Fruit fly (Drosophila melanogaster) whole organism: ENCODE data around the gene CG4553.
A peak's percentile ranks its signal among the peaks of the same experiment; 100 is the strongest.

ENCODE experiments used
- CG8478 ChIP-seq: fragments of >200 bp; optimal IDR thresholded peaks from 2 replicates; lab custom pipeline; 2018; ENCODE audit warnings: inconsistent platforms
- Dll ChIP-seq: fragments of >200 bp; optimal IDR thresholded peaks from 2 replicates; lab custom pipeline; 2017
- EcR ChIP-seq, 2 experiments: fragments of >200 bp; optimal IDR thresholded peaks; 2 replicates each; lab custom pipeline; 2017; ENCODE audit warnings: missing biosample characterization in 2 of 2, missing genetic modification characterization in 2 of 2, missing genetic modification reagents in 2 of 2
- pan ChIP-seq: fragments of >200 bp; optimal IDR thresholded peaks from 2 replicates; lab custom pipeline; 2017
- psq ChIP-seq: fragments of >200 bp; optimal IDR thresholded peaks from 2 replicates; lab custom pipeline; 2017
- usp ChIP-seq: fragments of >200 bp; optimal IDR thresholded peaks from 2 replicates; lab custom pipeline; 2017; ENCODE audit warnings: missing biosample characterization, missing genetic modification characterization, mixed read lengths

The CG4553 gene

dm6 chr3R:25476744-25477143 lies at the start of gene CG4553, which contains the start of gene MED28:
TSS of gene CG4553 (minus strand) at chr3R:25476915.
TSS of gene MED28 (plus strand) at chr3R:25477003.
- no peak for TF ChIP-seq pan

DNA sequence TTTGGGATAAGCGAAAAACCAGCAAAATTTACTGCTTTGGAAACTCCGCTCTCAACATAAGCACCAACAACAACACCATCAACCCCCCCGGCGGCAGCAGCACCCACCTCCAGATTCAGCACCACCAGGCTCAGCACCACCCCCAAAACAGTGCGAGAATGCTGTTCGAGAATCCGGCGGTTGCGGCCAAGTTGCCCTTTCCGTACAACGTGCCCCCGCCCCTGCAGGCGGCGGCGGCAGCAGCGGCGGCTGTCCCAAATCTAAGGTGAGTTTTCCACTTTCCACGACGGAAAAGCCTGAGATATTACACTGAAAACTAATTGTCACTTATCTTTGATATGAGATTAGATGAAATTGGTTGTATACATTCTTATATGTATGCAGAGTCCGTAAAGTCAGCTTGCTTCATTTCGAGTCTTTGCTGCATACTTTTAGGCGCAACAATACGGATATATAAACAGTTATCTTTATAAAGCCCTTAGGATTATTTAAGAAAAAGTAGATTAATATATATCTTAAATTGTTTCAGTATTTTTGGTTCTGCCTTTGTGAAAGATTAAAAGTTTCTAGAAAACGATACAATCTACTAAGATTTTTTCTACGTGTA lies 42.9 kb upstream of the CG4553 start:
- TF ChIP-seq psq (lab: Kevin White, UChicago), result no peak
- TF ChIP-seq EcR (GFP tag; optimal IDR thresholded peaks at IDR 0.05; lab: Kevin White, UChicago), result no peak
- no peak for TF ChIP-seq usp (GFP tag; lab: Kevin White, UChicago)
- no peak for TF ChIP-seq CG8478 (lab: Kevin White, UChicago)
- no peak for TF ChIP-seq Dll (lab: Kevin White, UChicago)

- TF ChIP-seq usp (GFP tag; lab: Kevin White, UChicago), result no peak
- TF ChIP-seq EcR (GFP tag; optimal IDR thresholded peaks at IDR 0.05; lab: Kevin White, UChicago), result no peak
- no peak for TF ChIP-seq Dll (lab: Kevin White, UChicago)
- no peak for TF ChIP-seq CG8478 (lab: Kevin White, UChicago)
- TF ChIP-seq pan, result no peak
- no peak for TF ChIP-seq psq (lab: Kevin White, UChicago)
These were observed 41.9 kb upstream of the CG4553 start for dm6 chr3R:25518584-25518983.

DNA sequence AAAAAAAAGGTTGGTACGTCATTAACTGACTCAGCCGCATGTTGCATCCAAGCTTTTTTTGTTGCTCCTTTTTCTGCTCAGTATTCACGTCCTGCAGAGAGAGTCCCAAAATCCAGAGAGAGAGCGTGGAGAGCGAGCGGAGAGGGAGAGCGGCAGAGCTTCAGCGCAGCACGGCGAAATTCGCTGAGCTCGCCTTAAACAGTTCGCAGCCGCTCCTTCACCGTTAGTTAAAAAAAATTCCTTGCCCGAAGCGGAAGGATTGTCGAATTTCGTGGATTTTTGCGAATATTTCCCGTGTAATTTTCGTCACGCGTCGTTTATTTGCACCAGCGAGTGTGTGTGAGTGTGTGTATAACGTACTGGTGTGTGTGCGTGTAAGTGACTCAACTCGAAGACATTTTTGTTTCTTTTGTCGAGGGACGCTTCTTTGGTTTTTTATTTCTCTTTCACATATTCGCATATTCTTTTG lies 41.4 kb upstream of the CG4553 start:
- TF ChIP-seq pan (no peak), psq (lab: Kevin White, UChicago) (no peak)

- TF ChIP-seq EcR (GFP tag; optimal IDR thresholded peaks at IDR 0.05; lab: Kevin White, UChicago), result no peak
- no peak for TF ChIP-seq usp (GFP tag; lab: Kevin White, UChicago)
- TF ChIP-seq CG8478 (lab: Kevin White, UChicago), result no peak
- TF ChIP-seq psq (lab: Kevin White, UChicago), result no peak
- no peak for TF ChIP-seq Dll (lab: Kevin White, UChicago)
- no peak for TF ChIP-seq pan
These were observed 40.8 kb upstream of the CG4553 start for dm6 chr3R:25517521-25517920.

- TF ChIP-seq Dll (lab: Kevin White, UChicago) (peak; percentile 71), CG8478 (lab: Kevin White, UChicago) (peak; percentile 59), usp (GFP tag; lab: Kevin White, UChicago) (no peak), pan (peak; percentile 92)
These were observed 39.0 kb upstream of the CG4553 start, which contains the start of gene msi for dm6 chr3R:25515450-25516288. TSS of gene msi (plus strand) at chr3R:25516118.

DNA sequence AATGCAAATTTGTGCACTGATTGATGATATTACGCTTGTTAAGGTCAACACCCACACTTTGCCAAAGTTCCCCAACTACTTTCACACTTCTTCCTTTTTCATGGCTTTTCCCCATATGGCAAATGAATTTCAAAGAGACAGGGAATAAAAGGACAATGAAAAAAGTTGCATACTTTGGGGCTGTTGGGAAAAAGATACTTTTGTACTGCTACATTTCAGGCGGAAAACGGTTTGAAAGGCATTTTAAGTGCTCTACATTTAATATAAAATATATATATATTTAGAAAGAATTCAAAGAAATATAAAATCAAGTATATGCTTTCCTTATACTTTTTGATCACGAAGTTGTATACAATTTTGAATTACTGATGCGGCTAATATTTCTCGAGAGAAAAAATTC lies 36.0 kb upstream of the CG4553 start:
- TF ChIP-seq pan, result no peak
- no peak for TF ChIP-seq CG8478 (lab: Kevin White, UChicago)
- TF ChIP-seq psq (lab: Kevin White, UChicago), result no peak
- TF ChIP-seq usp (GFP tag; lab: Kevin White, UChicago), result no peak
- TF ChIP-seq EcR (GFP tag; optimal IDR thresholded peaks at IDR 0.05; lab: Kevin White, UChicago), result no peak

DNA sequence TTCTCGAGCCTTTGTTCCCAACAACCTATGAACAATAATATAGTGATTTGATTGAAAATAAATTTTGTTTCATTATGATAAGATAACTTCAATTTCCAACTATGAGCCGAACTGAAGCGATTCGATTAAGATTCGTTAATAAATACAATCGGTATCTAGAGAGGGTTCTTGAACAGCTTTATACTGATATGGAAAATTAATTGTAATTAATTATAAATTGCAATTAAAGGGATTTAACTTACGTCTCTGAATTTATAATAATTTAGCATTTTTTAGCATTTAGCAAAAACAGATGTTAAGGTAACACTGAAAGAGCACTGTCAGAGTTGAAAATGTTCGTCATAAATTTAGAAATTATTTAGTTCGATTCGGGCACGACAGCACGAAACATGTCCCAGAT lies 29.3 kb upstream of the CG4553 start, which contains the start of gene CG5111:
CG5111 (plus strand) TSS at position 301 of the 400 bp plus-strand sequence.
- no peak for TF ChIP-seq EcR (GFP tag; optimal IDR thresholded peaks at IDR 0.05; lab: Kevin White, UChicago)
- TF ChIP-seq psq (lab: Kevin White, UChicago), result no peak
- TF ChIP-seq CG8478 (lab: Kevin White, UChicago), result no peak
- TF ChIP-seq pan, result no peak
- no peak for TF ChIP-seq Dll (lab: Kevin White, UChicago)
- TF ChIP-seq usp (GFP tag; lab: Kevin White, UChicago), result no peak

DNA sequence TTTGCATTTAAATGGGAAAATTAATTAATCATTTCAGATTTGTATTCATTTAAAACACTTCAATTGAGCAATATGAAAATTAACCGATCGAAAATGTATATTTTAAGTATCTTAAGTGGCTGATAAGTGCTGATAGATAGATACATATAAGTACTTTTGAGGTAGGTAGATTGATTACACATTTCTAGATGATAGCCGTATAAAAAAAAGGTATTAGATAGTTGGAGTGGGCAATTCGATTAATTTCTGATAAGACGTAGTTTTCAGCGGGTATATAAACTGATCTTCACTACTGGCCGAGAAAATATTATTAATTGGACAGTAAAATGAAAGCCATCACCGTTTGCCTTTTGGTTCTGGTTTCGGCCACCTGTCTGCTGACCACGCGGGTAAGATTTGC lies 28.2 kb upstream of the CG4553 start, which contains the start of gene CG5107:
CG5107 (plus strand) TSS at position 301 of the 400 bp plus-strand sequence.
- TF ChIP-seq EcR (GFP tag; optimal IDR thresholded peaks at IDR 0.05; lab: Kevin White, UChicago), result no peak
- no peak for TF ChIP-seq pan
- no peak for TF ChIP-seq CG8478 (lab: Kevin White, UChicago)
- no peak for TF ChIP-seq psq (lab: Kevin White, UChicago)
- no peak for TF ChIP-seq usp (GFP tag; lab: Kevin White, UChicago)
- TF ChIP-seq Dll (lab: Kevin White, UChicago), result no peak

DNA sequence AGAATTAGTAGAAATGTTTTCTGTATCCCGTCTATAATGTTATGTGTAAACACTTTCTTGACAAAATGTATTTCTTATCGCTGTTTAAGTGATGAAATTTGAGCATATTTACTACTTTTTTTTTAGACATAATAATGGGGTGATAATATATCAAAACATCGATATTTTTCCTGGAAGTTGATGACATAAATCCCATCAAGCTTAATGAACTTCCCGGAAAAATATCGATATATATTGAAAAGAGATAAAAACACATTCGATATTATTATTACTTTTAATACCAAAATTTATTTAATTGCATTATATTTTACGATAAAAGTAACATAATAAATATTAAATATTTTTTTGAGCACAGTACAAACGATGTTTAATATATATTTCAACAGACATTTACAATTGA lies 19.0 kb upstream of the CG4553 start:
- no peak for TF ChIP-seq Dll (lab: Kevin White, UChicago)
- TF ChIP-seq pan, result no peak
- no peak for TF ChIP-seq psq (lab: Kevin White, UChicago)
- no peak for TF ChIP-seq EcR (GFP tag; optimal IDR thresholded peaks at IDR 0.05; lab: Kevin White, UChicago)
- TF ChIP-seq CG8478 (lab: Kevin White, UChicago), result no peak
- TF ChIP-seq usp (GFP tag; lab: Kevin White, UChicago), result no peak

DNA sequence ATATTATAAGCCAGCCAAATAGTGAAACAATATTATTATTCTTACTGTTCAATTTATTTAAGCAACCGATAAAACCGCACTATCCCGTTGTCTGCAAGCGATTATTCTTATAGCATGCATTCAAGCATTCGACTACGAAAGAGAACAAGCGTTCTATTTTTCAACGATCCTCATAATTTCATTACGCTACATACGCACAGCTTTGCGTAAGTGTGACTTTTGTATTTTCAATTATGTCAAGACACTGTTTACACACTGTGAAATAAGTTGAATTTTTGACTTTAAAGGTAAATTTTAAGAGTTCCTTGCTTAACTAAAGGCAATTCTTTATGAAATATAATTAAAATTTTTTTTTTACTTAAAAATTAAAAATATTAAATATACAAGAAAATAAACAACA lies 18.4 kb upstream of the CG4553 start, which contains the start of gene CG33494:
CG33494 (minus strand) TSS at position 90 of the 400 bp plus-strand sequence.
- TF ChIP-seq CG8478 (lab: Kevin White, UChicago) (no peak), usp (GFP tag; lab: Kevin White, UChicago) (no peak), pan (no peak), EcR (GFP tag; optimal IDR thresholded peaks at IDR 0.05; lab: Kevin White, UChicago) (no peak), Dll (lab: Kevin White, UChicago) (no peak), psq (lab: Kevin White, UChicago) (no peak)
